Worm (Caenorhabditis elegans) whole organism, young adult: Measurements from ENCODE around the gene lin-12.

Source experiments
- ceh-58 ChIP-seq: fragments of 200-800 bp; sonication (Bioruptor generic); IDR thresholded peaks from 2 replicates; pipeline ENCODE4 v1.3.6; 2022; ENCODE audit warnings: missing genetic modification characterization, missing compliant biosample characterization
- unc-62 ChIP-seq: fragments of 150-350 bp; optimal IDR thresholded peaks from 2 replicates; lab custom pipeline; 2014; ENCODE audit warnings: missing biosample characterization, missing genetic modification reagents, missing genetic modification characterization

DNA sequence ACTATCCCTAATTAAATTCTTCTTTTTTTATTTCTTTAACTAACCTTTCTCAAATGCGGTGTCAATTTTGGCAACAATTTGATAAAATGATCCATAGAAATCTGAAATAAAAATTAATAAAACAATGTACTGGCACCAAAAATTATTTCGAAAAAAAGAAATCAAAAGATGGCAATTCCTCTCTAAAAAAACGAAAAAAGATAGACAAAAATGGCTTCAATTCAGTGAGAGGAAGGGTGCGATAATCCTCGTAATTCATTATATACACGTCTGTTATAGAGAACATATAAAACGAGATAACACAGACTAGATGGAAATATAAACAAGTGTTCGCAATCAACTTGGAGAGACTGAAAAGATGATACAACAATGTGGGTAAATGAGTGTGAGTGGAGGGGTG, 25.4 kb downstream of the lin-12 start, which contains the start of gene R107.2:
- TF ChIP-seq unc-62 (GFP tag; lab: Kevin White, UChicago) = no peak
- TF ChIP-seq ceh-58 (GFP tag; lab: Robert Waterston, UW) = no peak
